Worm (Caenorhabditis elegans): ENCODE data around the gene ZC190.7.
"Not testable (repeated sequence)": the region's sequence is repeated elsewhere in the genome, so short reads cannot be mapped to it uniquely, and the experiment has no call there.

ZC190.7 gene

DNA sequence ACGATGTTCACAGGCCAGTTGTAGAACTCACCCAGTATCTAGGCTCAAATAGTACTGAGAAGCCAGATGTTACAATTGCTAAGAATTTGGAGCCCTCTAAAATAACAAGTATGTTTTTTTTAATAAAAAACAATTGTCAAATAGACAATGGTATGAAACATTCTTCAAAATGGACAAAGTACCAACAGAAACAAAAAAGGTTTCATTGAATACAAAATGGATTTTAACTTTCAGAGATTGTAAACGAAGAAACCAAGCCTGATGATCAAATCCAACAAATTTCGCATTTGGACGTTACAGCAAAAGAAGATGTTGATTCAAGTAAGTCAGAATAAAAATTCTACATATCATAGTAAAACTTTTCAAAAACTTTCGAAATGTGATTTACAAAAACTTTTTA is 40.4 kb upstream of the ZC190.7 start, which contains the start of gene ZC196.9:
Gene ZC196.9, minus strand, starts transcription at position 101 of the 400 bp plus-strand sequence.
- TF ChIP-seq mab-5 (tag; optimal IDR thresholded peaks at IDR 0.05) (no peak), snpc-4 (tag; optimal IDR thresholded peaks at IDR 0.05) (no peak), blmp-1 (tag; optimal IDR thresholded peaks at IDR 0.05) (no peak), zip-8 (tag; optimal IDR thresholded peaks at IDR 0.05) (no peak), elt-1 (tag; optimal IDR thresholded peaks at IDR 0.05; ENCODE audit: borderline replicate concordance, insufficient read depth) (no peak), flh-1 (GFP tag; optimal IDR thresholded peaks at IDR 0.05) (no peak), sptf-1 (tag; optimal IDR thresholded peaks at IDR 0.05) (no peak), ceh-43 (GFP tag; optimal IDR thresholded peaks at IDR 0.05) (no peak), hlh-1 (tag; optimal IDR thresholded peaks at IDR 0.05) (no peak), cnd-1 (tag; optimal IDR thresholded peaks at IDR 0.05) (no peak), nhr-28 (tag; optimal IDR thresholded peaks at IDR 0.05) (no peak)

ce11 chrV:8726228-8726627 is 39.6 kb upstream of the ZC190.7 start, which contains the start of gene droe-8:
TSS of gene droe-8 (plus strand) at chrV:8726528.
- not testable (repeated sequence) for TF ChIP-seq flh-1 (GFP tag; optimal IDR thresholded peaks at IDR 0.05); zip-8 (tag; optimal IDR thresholded peaks at IDR 0.05); tbx-8 (GFP tag; optimal IDR thresholded peaks at IDR 0.05)

- TF ChIP-seq mab-5 (tag; optimal IDR thresholded peaks at IDR 0.05); snpc-4 (tag; optimal IDR thresholded peaks at IDR 0.05); unc-120 (tag; optimal IDR thresholded peaks at IDR 0.05; ENCODE audit: poor library complexity, severe bottlenecking): not testable (repeated sequence)
Measured at ce11 chrV:8722160-8722559, 35.5 kb upstream of the ZC190.7 start, which contains the start of gene ZC196.8. TSS of gene ZC196.8 (minus strand) at chrV:8722260.

- TF ChIP-seq nhr-237 (tag; optimal IDR thresholded peaks at IDR 0.05) (no peak), bed-3 (GFP tag; optimal IDR thresholded peaks at IDR 0.05) (no peak), pha-4 (tag; optimal IDR thresholded peaks at IDR 0.05) (no peak), blmp-1 (tag; optimal IDR thresholded peaks at IDR 0.05) (no peak), cnd-1 (tag; optimal IDR thresholded peaks at IDR 0.05) (no peak), ceh-39 (tag; optimal IDR thresholded peaks at IDR 0.05) (no peak), nhr-2 (tag; optimal IDR thresholded peaks at IDR 0.05) (no peak), snpc-4 (tag; optimal IDR thresholded peaks at IDR 0.05) (no peak), unc-39 (tag; optimal IDR thresholded peaks at IDR 0.05) (no peak), mep-1 (tag; optimal IDR thresholded peaks at IDR 0.05) (no peak)
Measured at ce11 chrV:8718399-8718798, 31.7 kb upstream of the ZC190.7 start.

- TF ChIP-seq ces-1 (GFP tag; optimal IDR thresholded peaks at IDR 0.05) (peak; percentile 86), nhr-28 (tag; optimal IDR thresholded peaks at IDR 0.05) (no peak)
Measured at ce11 chrV:8716175-8716574, 29.5 kb upstream of the ZC190.7 start, which contains the start of gene glr-5. TSS of gene glr-5 (plus strand) at chrV:8716495.

DNA sequence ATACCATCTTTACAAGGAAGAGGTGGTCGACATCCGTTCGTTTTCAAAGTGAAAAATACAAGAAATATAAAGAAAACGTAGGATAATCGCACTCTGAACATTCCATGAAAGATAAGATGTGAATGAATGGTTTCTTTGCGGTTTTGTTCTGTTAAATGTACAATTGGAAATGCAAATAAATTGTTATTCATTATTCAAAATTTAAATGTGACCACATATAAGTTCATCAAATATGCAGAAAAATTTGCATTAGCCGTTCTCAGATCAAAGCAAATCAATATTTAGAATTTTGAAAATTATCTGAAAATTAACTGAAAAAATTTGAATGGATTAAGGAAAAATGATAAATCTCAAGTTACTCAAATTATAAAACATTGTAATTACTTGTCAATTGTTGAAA is 25.2 kb upstream of the ZC190.7 start, which contains the start of gene ZC178.2:
Gene ZC178.2, minus strand, starts transcription at position 101 of the 400 bp plus-strand sequence.
- TF ChIP-seq mab-5 (tag; optimal IDR thresholded peaks at IDR 0.05) (no peak), unc-120 (tag; optimal IDR thresholded peaks at IDR 0.05; ENCODE audit: poor library complexity, severe bottlenecking) (no peak), lin-13 (tag; optimal IDR thresholded peaks at IDR 0.05) (no peak), tbx-8 (GFP tag; optimal IDR thresholded peaks at IDR 0.05) (no peak), ceh-39 (tag; optimal IDR thresholded peaks at IDR 0.05) (no peak), elt-1 (tag; optimal IDR thresholded peaks at IDR 0.05; ENCODE audit: borderline replicate concordance, insufficient read depth) (no peak), unc-39 (tag; optimal IDR thresholded peaks at IDR 0.05) (no peak), ces-1 (GFP tag; optimal IDR thresholded peaks at IDR 0.05) (no peak), ztf-11 (tag; optimal IDR thresholded peaks at IDR 0.05) (no peak), blmp-1 (tag; optimal IDR thresholded peaks at IDR 0.05) (no peak), cnd-1 (tag; optimal IDR thresholded peaks at IDR 0.05) (no peak), ceh-83 (GFP tag; optimal IDR thresholded peaks at IDR 0.05) (no peak), sem-2 (GFP tag; optimal IDR thresholded peaks at IDR 0.05) (no peak), ceh-43 (GFP tag; optimal IDR thresholded peaks at IDR 0.05) (no peak), nhr-28 (tag; optimal IDR thresholded peaks at IDR 0.05) (no peak)

DNA sequence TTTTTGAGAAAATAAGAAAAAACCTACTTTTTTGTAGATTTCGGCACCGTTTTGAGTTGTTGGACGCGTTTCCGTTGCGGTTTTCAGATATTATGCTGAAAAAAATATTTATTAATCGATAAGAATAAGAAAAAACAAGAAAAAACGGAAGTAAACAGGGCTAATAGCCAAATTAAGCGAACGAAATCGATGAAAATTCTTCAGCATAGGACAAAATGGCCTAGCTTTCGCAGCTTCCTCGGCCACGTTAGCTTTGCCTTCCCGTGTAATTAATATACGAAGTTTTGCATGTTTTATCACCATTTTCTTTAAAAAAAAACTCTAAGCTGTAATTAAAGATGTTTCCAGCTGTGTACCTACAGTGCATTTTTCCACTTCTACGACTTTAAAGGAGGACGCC is 9.6 kb upstream of the ZC190.7 start, which contains the start of gene ZC190.10:
Gene ZC190.10, minus strand, starts transcription at position 101 of the 400 bp plus-strand sequence.
- TF ChIP-seq hlh-1 (tag; optimal IDR thresholded peaks at IDR 0.05); bed-3 (GFP tag; optimal IDR thresholded peaks at IDR 0.05); ceh-83 (GFP tag; optimal IDR thresholded peaks at IDR 0.05): not testable (repeated sequence)

Measured in whole organism, mixed stage, embryonic.